Worm (Caenorhabditis elegans) whole organism, L1 larva: ENCODE results near the gene str-141.

Experiments used
- F16B12.6 ChIP-seq: fragments of 150-350 bp; optimal IDR thresholded peaks from 2 replicates; lab custom pipeline; 2014; ENCODE audit warnings: missing biosample characterization, missing genetic modification characterization
- aly-2 ChIP-seq: fragments of 150-350 bp; optimal IDR thresholded peaks from 2 replicates; lab custom pipeline; 2014; ENCODE audit warnings: missing biosample characterization, missing genetic modification characterization
- ama-1 ChIP-seq: fragments of 150-350 bp; optimal IDR thresholded peaks from 2 replicates; lab custom pipeline; 2014
- ceh-88 ChIP-seq: fragments of 200-800 bp; sonication (Bioruptor generic); IDR thresholded peaks from 2 replicates; pipeline ENCODE4 v1.3.6; 2022; ENCODE audit warnings: missing genetic modification characterization, missing compliant biosample characterization
- ceh-90 ChIP-seq: sonication (generic microtip); optimal IDR thresholded peaks from 2 replicates; lab custom pipeline; 2016; ENCODE audit warnings: missing genetic modification characterization, missing compliant biosample characterization
- fos-1 ChIP-seq: fragments of 150-350 bp; optimal IDR thresholded peaks from 2 replicates; lab custom pipeline; 2014; ENCODE audit warnings: missing biosample characterization, missing genetic modification characterization
- irx-1 ChIP-seq: sonication (generic microtip); optimal IDR thresholded peaks from 2 replicates; lab custom pipeline; 2016; ENCODE audit warnings: missing genetic modification characterization, missing compliant biosample characterization
- mdl-1 ChIP-seq, 2 experiments: fragments of 150-350 bp; optimal IDR thresholded peaks; 2 replicates each; lab custom pipeline; 2014 to 2017; ENCODE audit warnings: missing biosample characterization in 2 of 2, missing genetic modification characterization in 2 of 2, inconsistent platforms in 1 of 2
- nhr-12 ChIP-seq: sonication (generic microtip); optimal IDR thresholded peaks from 2 replicates; lab custom pipeline; 2017; ENCODE audit warnings: missing biosample characterization, missing genetic modification characterization
- skn-1 ChIP-seq: fragments of 150-350 bp; optimal IDR thresholded peaks from 2 replicates; lab custom pipeline; 2014; ENCODE audit warnings: missing biosample characterization, missing genetic modification characterization
- sox-4 ChIP-seq: sonication (generic microtip); optimal IDR thresholded peaks from 2 replicates; lab custom pipeline; 2016; ENCODE audit warnings: missing genetic modification characterization, missing compliant biosample characterization
- sup-37 ChIP-seq: fragments of 200-800 bp; sonication (Bioruptor generic); optimal IDR thresholded peaks from 2 replicates; lab custom pipeline; 2018; ENCODE audit warnings: mild to moderate bottlenecking, missing genetic modification characterization, missing compliant biosample characterization
- zag-1 ChIP-seq: fragments of 150-350 bp; optimal IDR thresholded peaks from 2 replicates; lab custom pipeline; 2014; ENCODE audit warnings: missing biosample characterization, missing genetic modification characterization
- ztf-11 ChIP-seq, 2 experiments: sonication (generic microtip); optimal IDR thresholded peaks; 2 replicates each; lab custom pipeline; 2016 to 2017; ENCODE audit warnings: missing genetic modification characterization in 2 of 2, missing biosample characterization in 1 of 2, missing compliant biosample characterization in 1 of 2

DNA sequence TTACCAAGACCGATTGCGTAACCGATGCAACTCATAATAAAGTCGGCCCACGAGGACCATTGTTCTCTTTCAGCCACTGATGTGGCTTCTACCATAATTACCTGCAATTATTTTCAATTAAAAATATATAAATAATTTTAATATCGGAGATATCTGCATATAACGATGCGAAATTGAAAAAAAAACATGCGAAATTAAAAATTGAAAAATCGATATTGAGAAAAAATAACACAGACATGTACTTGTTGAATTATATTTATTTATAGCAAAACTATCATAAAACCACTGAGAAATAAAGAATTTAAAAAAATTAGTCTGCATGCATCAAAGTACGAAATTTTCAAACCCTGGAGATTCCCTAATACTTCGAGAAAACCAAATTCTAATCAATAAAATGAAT lies 15.3 kb downstream of the str-141 start, which contains the start of gene snf-11:
- TF ChIP-seq ztf-11 (tag; optimal IDR thresholded peaks at IDR 0.05; lab: Kevin White, UChicago), result no peak
- no peak for TF ChIP-seq aly-2
- no peak for TF ChIP-seq nhr-12
- TF ChIP-seq irx-1 (tag; lab: Kevin White, UChicago), result no peak
- TF ChIP-seq F16B12.6 (tag; lab: Kevin White, UChicago), result no peak
- no peak for TF ChIP-seq fos-1 (tag; lab: Kevin White, UChicago)
- no peak for TF ChIP-seq sox-4 (tag; lab: Kevin White, UChicago)
- no peak for TF ChIP-seq ceh-88 (GFP tag; lab: Robert Waterston, UW)
- no peak for TF ChIP-seq ama-1 (lab: Kevin White, UChicago)
- no peak for TF ChIP-seq ceh-90 (tag; lab: Kevin White, UChicago)
- no peak for TF ChIP-seq skn-1
- no peak for TF ChIP-seq mdl-1 (tag; optimal IDR thresholded peaks at IDR 0.05; lab: Kevin White, UChicago)
- no peak for TF ChIP-seq zag-1 (tag; lab: Kevin White, UChicago)
- no peak for TF ChIP-seq sup-37 (GFP tag; lab: Kevin White, UChicago)
